ENCODE assay signal across 5 fruit fly cellular contexts in the genomic region with DNA sequence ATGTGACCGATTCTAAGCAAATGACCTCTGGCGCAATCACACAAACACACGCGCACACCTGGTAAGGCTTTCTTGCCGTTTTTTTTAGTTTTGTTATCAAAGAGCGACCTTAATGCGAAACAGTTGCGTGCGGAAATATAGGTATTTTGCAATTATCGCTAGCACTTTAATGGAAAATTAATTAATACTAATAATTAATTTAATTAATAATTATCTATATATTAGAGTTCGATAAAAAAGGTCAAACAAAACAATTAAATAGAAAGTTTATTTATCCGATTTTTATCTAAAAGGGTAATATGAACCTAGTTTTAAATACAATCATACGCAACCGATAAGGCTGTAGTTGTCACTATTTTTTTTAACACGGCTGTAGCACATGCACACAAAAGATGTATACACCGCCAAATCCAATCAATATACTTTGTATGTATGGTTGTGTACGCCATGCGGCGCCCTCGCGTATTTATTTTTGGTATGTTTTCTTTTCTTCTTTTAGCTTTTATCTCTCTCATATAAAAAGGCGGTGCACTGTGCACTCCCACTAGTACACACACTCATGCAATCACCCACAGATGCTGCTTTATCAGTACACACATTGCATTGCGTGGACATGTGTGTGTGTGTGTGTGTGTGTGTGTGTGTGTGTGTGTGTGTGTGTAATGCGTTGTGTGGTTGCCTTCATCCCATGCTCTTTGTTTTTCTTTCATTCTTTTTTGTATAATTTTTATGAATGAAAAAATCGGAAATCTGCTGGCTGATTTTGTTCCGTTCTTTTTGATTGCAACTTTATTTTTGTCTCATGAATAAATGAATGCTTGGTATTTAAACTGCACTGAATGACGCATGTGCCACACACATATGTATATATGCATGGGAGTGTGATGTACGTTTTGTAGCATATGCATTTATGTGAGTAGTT.
TF ChIP-seq lines count a peak whose summit lies in the region.

No protein-coding gene starts in this region.

- peak; percentile 9 for TF ChIP-seq CTCF in whole organism, embryonic (GFP tag; optimal IDR thresholded peaks at IDR 0.05; lab: Kevin White, UChicago)

TF ChIP-seq in whole organism, adult, 20 proteins besides CTCF, POLR2A, EP300 and RAD21 (continues in another document):
- TF ChIP-seq pad (GFP tag; optimal IDR thresholded peaks at IDR 0.05; lab: Kevin White, UChicago) (no peak), CG11617 (GFP tag; optimal IDR thresholded peaks at IDR 0.05; lab: Kevin White, UChicago) (peak; percentile 26), CG12768 (GFP tag; optimal IDR thresholded peaks at IDR 0.05; lab: Kevin White, UChicago) (peak; percentile 5), CG1620 (GFP tag; optimal IDR thresholded peaks at IDR 0.05; lab: Kevin White, UChicago) (no peak), bab1 (GFP tag; optimal IDR thresholded peaks at IDR 0.05; lab: Kevin White, UChicago) (peak; percentile 18), CG7045 (GFP tag; optimal IDR thresholded peaks at IDR 0.05; lab: Kevin White, UChicago) (peak; percentile 22), cic (GFP tag; optimal IDR thresholded peaks at IDR 0.05; lab: Kevin White, UChicago) (no peak), Clk (GFP tag; optimal IDR thresholded peaks at IDR 0.05; lab: Kevin White, UChicago) (no peak), CG7101 (tag; optimal IDR thresholded peaks at IDR 0.05; lab: Kevin White, UChicago) (peak; percentile 77), toe (GFP tag; optimal IDR thresholded peaks at IDR 0.05; lab: Kevin White, UChicago) (no peak), CG33017 (tag; optimal IDR thresholded peaks at IDR 0.05; lab: Kevin White, UChicago) (peak; percentile 67), Mnt (GFP tag; optimal IDR thresholded peaks at IDR 0.05; lab: Kevin White, UChicago) (no peak), CG5204 (GFP tag; optimal IDR thresholded peaks at IDR 0.05; lab: Kevin White, UChicago) (no peak), tj (GFP tag; optimal IDR thresholded peaks at IDR 0.05; lab: Kevin White, UChicago) (no peak), kay (GFP tag; lab: Kevin White, UChicago; ENCODE audit: borderline replicate concordance) (peak; percentile 89), ovo (GFP tag; optimal IDR thresholded peaks at IDR 0.05; lab: Kevin White, UChicago) (no peak)

TF ChIP-seq in whole organism, embryonic, 481 proteins besides CTCF, POLR2A, EP300 and RAD21 (continues in another document):
- TF ChIP-seq org-1 (GFP tag; optimal IDR thresholded peaks at IDR 0.05; lab: Kevin White, UChicago) (peak; percentile 47), jumu (GFP tag; optimal IDR thresholded peaks at IDR 0.05; lab: Kevin White, UChicago) (no peak), pzg (GFP tag; optimal IDR thresholded peaks at IDR 0.05; lab: Kevin White, UChicago) (no peak), gcm2 (GFP tag; optimal IDR thresholded peaks at IDR 0.05; lab: Kevin White, UChicago) (no peak), CG8924 (tag; optimal IDR thresholded peaks at IDR 0.05; lab: Kevin White, UChicago) (peak; percentile 79), CG10267 (tag; optimal IDR thresholded peaks at IDR 0.05; lab: Kevin White, UChicago) (peak; percentile 69), repo (GFP tag; optimal IDR thresholded peaks at IDR 0.05; lab: Kevin White, UChicago) (no peak), vfl (GFP tag; optimal IDR thresholded peaks at IDR 0.05; lab: Kevin White, UChicago) (no peak), phol (tag; optimal IDR thresholded peaks at IDR 0.05; lab: Kevin White, UChicago) (peak; percentile 83), CG4282 (GFP tag; optimal IDR thresholded peaks at IDR 0.05; lab: Kevin White, UChicago) (no peak), CG7271 (tag; optimal IDR thresholded peaks at IDR 0.05; lab: Kevin White, UChicago) (no peak), CG16779 (GFP tag; IDR thresholded peaks at IDR 0.05; lab: Robert Waterston, UW) (no peak), sr (GFP tag; IDR thresholded peaks at IDR 0.05; lab: Robert Waterston, UW) (no peak), ATbp (GFP tag; optimal IDR thresholded peaks at IDR 0.05; lab: Kevin White, UChicago) (peak; percentile 52), E2f1 (GFP tag; IDR thresholded peaks at IDR 0.05; lab: Robert Waterston, UW) (peak; percentile 45; the same call in 1 of the 2 replicates), p53 (GFP tag; optimal IDR thresholded peaks at IDR 0.05; lab: Kevin White, UChicago) (no peak), Nf-YB (GFP tag; optimal IDR thresholded peaks at IDR 0.05; lab: Kevin White, UChicago) (no peak)

TF ChIP-seq in whole organism, prepupa, 60 proteins besides CTCF, POLR2A, EP300 and RAD21 (continues in another document):
- TF ChIP-seq Eip78C (GFP tag; lab: Kevin White, UChicago): peak; percentile 73
- TF ChIP-seq salr (GFP tag; optimal IDR thresholded peaks at IDR 0.05; lab: Kevin White, UChicago): peak in 1 of 2 experiments; percentile 28
- TF ChIP-seq CG11902 (GFP tag; optimal IDR thresholded peaks at IDR 0.05; lab: Kevin White, UChicago): peak; percentile 11
- peak; percentile 66 for TF ChIP-seq CG6276 (GFP tag; optimal IDR thresholded peaks at IDR 0.05; lab: Kevin White, UChicago)
- no peak for TF ChIP-seq Smox (GFP tag; optimal IDR thresholded peaks at IDR 0.05; lab: Kevin White, UChicago)
- TF ChIP-seq CG10669 (GFP tag; optimal IDR thresholded peaks at IDR 0.05; lab: Kevin White, UChicago): peak; percentile 43
- peak; percentile 27 for TF ChIP-seq Sox15 (GFP tag; optimal IDR thresholded peaks at IDR 0.05; lab: Kevin White, UChicago)
- peak; percentile 21 for TF ChIP-seq CG7368 (GFP tag; optimal IDR thresholded peaks at IDR 0.05; lab: Kevin White, UChicago)
- TF ChIP-seq Gug (GFP tag; IDR thresholded peaks at IDR 0.05; lab: Robert Waterston, UW): peak; percentile 50; the same call in 1 of the 2 replicates
- TF ChIP-seq CG11762 (GFP tag; optimal IDR thresholded peaks at IDR 0.05; lab: Kevin White, UChicago; ENCODE audit: insufficient read depth): peak; percentile 34
- TF ChIP-seq CG8319 (GFP tag; optimal IDR thresholded peaks at IDR 0.05; lab: Kevin White, UChicago): no peak
- peak; percentile 73 for TF ChIP-seq CG10631 (GFP tag; optimal IDR thresholded peaks at IDR 0.05; lab: Kevin White, UChicago)
- TF ChIP-seq CG9139 (GFP tag; optimal IDR thresholded peaks at IDR 0.05; lab: Kevin White, UChicago): no peak
- TF ChIP-seq fd85E (GFP tag; optimal IDR thresholded peaks at IDR 0.05; lab: Kevin White, UChicago): no peak
- TF ChIP-seq CG6163 (GFP tag; IDR thresholded peaks at IDR 0.05; lab: Robert Waterston, UW): peak; percentile 57
- no peak for TF ChIP-seq CG11294 (GFP tag; IDR thresholded peaks at IDR 0.05; lab: Robert Waterston, UW)
- TF ChIP-seq CG3032 (tag; optimal IDR thresholded peaks at IDR 0.05; lab: Kevin White, UChicago): peak; percentile 72

TF ChIP-seq in whole organism, pupa, 21 proteins besides CTCF, POLR2A, EP300 and RAD21 (continues in another document):
- TF ChIP-seq CG32121 (GFP tag; IDR thresholded peaks at IDR 0.05; lab: Robert Waterston, UW): no peak; the same call in 1 of the 2 replicates
- TF ChIP-seq Pif1A (GFP tag; optimal IDR thresholded peaks at IDR 0.05; lab: Kevin White, UChicago): no peak
- peak; percentile 16; the same call in 1 of the 2 replicates for TF ChIP-seq CG12605 (GFP tag; IDR thresholded peaks at IDR 0.05; lab: Robert Waterston, UW)
- peak; percentile 73 for TF ChIP-seq CG14655 (GFP tag; optimal IDR thresholded peaks at IDR 0.05; lab: Kevin White, UChicago)
- peak; percentile 78 for TF ChIP-seq CG8159 (tag; optimal IDR thresholded peaks at IDR 0.05; lab: Kevin White, UChicago)
- TF ChIP-seq Snoo (tag; optimal IDR thresholded peaks at IDR 0.05; lab: Kevin White, UChicago): peak; percentile 41
- TF ChIP-seq CG34367 (tag; optimal IDR thresholded peaks at IDR 0.05; lab: Kevin White, UChicago): peak; percentile 47
- TF ChIP-seq D1 (tag; optimal IDR thresholded peaks at IDR 0.05; lab: Kevin White, UChicago): no peak
- peak; percentile 55 for TF ChIP-seq CG17806 (tag; optimal IDR thresholded peaks at IDR 0.05; lab: Kevin White, UChicago)
- peak; percentile 38 for TF ChIP-seq EcR (GFP tag; optimal IDR thresholded peaks at IDR 0.05; lab: Kevin White, UChicago)
- TF ChIP-seq CG13204 (GFP tag; optimal IDR thresholded peaks at IDR 0.05; lab: Kevin White, UChicago): no peak
- no peak for TF ChIP-seq rn (GFP tag; IDR thresholded peaks at IDR 0.05; lab: Robert Waterston, UW)
- TF ChIP-seq Pif1B (GFP tag; optimal IDR thresholded peaks at IDR 0.05; lab: Kevin White, UChicago): no peak
- TF ChIP-seq Ets98B (GFP tag; IDR thresholded peaks at IDR 0.05; lab: Robert Waterston, UW): 0 out of 2 replicates have a peak, but pooled peaks have one; percentile 7
- TF ChIP-seq CG8301 (tag; optimal IDR thresholded peaks at IDR 0.05; lab: Kevin White, UChicago): peak; percentile 26
- peak; percentile 67 for TF ChIP-seq CG15710 (tag; optimal IDR thresholded peaks at IDR 0.05; lab: Kevin White, UChicago)
- peak; percentile 72 for TF ChIP-seq CG9948 (tag; optimal IDR thresholded peaks at IDR 0.05; lab: Kevin White, UChicago)

TF ChIP-seq in whole organism, wandering third instar larva, 38 proteins besides CTCF, POLR2A, EP300 and RAD21:
- TF ChIP-seq Myc (optimal IDR thresholded peaks at IDR 0.05; lab: Kevin White, UChicago): no peak
- TF ChIP-seq HLH106 (tag; optimal IDR thresholded peaks at IDR 0.05; lab: Kevin White, UChicago): peak; percentile 66
- TF ChIP-seq fru (GFP tag; optimal IDR thresholded peaks at IDR 0.05; lab: Kevin White, UChicago): peak; percentile 19
- TF ChIP-seq Rel (GFP tag; optimal IDR thresholded peaks at IDR 0.05; lab: Kevin White, UChicago): no peak
- peak; percentile 24 for TF ChIP-seq Rel (tag; optimal IDR thresholded peaks at IDR 0.05; lab: Kevin White, UChicago)
- no peak for TF ChIP-seq Dfd (GFP tag; optimal IDR thresholded peaks at IDR 0.05; lab: Kevin White, UChicago)
- peak; percentile 18 for TF ChIP-seq sage (GFP tag; optimal IDR thresholded peaks at IDR 0.05; lab: Kevin White, UChicago)
- TF ChIP-seq usp (GFP tag; optimal IDR thresholded peaks at IDR 0.05; lab: Kevin White, UChicago): no peak
- TF ChIP-seq woc (GFP tag; optimal IDR thresholded peaks at IDR 0.05; lab: Kevin White, UChicago): peak; percentile 28
- TF ChIP-seq Abd-B (GFP tag; optimal IDR thresholded peaks at IDR 0.05; lab: Kevin White, UChicago): no peak
- TF ChIP-seq ey (GFP tag; optimal IDR thresholded peaks at IDR 0.05; lab: Kevin White, UChicago): peak; percentile 13
- TF ChIP-seq Sp1 (GFP tag; optimal IDR thresholded peaks at IDR 0.05; lab: Kevin White, UChicago): peak; percentile 65
- TF ChIP-seq dmrt93B (GFP tag; optimal IDR thresholded peaks at IDR 0.05; lab: Kevin White, UChicago): peak; percentile 39
- TF ChIP-seq OdsH (GFP tag; optimal IDR thresholded peaks at IDR 0.05; lab: Kevin White, UChicago): peak; percentile 21
- TF ChIP-seq h (GFP tag; optimal IDR thresholded peaks at IDR 0.05; lab: Kevin White, UChicago): peak; percentile 25
- TF ChIP-seq psq (GFP tag; optimal IDR thresholded peaks at IDR 0.05; lab: Kevin White, UChicago): peak; percentile 65
- TF ChIP-seq rgr (GFP tag; optimal IDR thresholded peaks at IDR 0.05; lab: Kevin White, UChicago): peak; percentile 39
- TF ChIP-seq foxo (GFP tag; optimal IDR thresholded peaks at IDR 0.05; lab: Kevin White, UChicago): peak in 1 of 2 experiments; percentile 61
